Fruit fly (Drosophila melanogaster) whole organism, embryonic: ENCODE data around the gene AANATL7.

Experiments
- Aef1 ChIP-seq: fragments of 200-800 bp; sonication (Bioruptor generic); IDR thresholded peaks from 3 replicates; pipeline ENCODE4 v1.3.6; 2022; ENCODE audit warnings: missing biosample characterization, missing genetic modification characterization
- CG10274 ChIP-seq: fragments of 200-800 bp; sonication (Bioruptor generic); optimal IDR thresholded peaks from 3 replicates; lab custom pipeline; 2017; ENCODE audit warnings: missing biosample characterization, mild to moderate bottlenecking, missing genetic modification characterization
- CG10462 ChIP-seq: fragments of 200-800 bp; sonication (Bioruptor generic); optimal IDR thresholded peaks from 2 replicates; lab custom pipeline; 2016; ENCODE audit warnings: missing biosample characterization, missing genetic modification characterization
- CG10654 ChIP-seq: fragments of 200-800 bp; sonication (Bioruptor generic); optimal IDR thresholded peaks from 2 replicates; lab custom pipeline; 2016; ENCODE audit warnings: missing biosample characterization, missing genetic modification characterization
- CG10959 ChIP-seq: fragments of 200-800 bp; sonication (Bioruptor generic); IDR thresholded peaks from 2 replicates; pipeline ENCODE4 v1.3.6; 2022; ENCODE audit warnings: missing biosample characterization, missing genetic modification characterization
- CG11456 ChIP-seq: fragments of 200-800 bp; sonication (Bioruptor generic); IDR thresholded peaks from 3 replicates; pipeline ENCODE4 v1.3.6; 2022; ENCODE audit warnings: missing biosample characterization, missing genetic modification characterization
- CG11695 ChIP-seq: fragments of 200-800 bp; sonication (Bioruptor generic); IDR thresholded peaks from 3 replicates; pipeline ENCODE4 v1.3.6; 2022; ENCODE audit warnings: missing biosample characterization, missing genetic modification characterization
- CG12391 ChIP-seq: fragments of 200-800 bp; sonication (Bioruptor generic); optimal IDR thresholded peaks from 3 replicates; lab custom pipeline; 2018; ENCODE audit warnings: missing biosample characterization, mild to moderate bottlenecking, missing genetic modification characterization, moderate library complexity
- CG14667 ChIP-seq: fragments of 200-800 bp; sonication (Bioruptor generic); IDR thresholded peaks from 2 replicates; pipeline ENCODE4 v1.3.6; 2022; ENCODE audit warnings: missing biosample characterization, missing genetic modification characterization
- CG14860 ChIP-seq: fragments of 200-800 bp; sonication (Bioruptor generic); IDR thresholded peaks from 3 replicates; pipeline ENCODE4 v1.3.6; 2022; ENCODE audit warnings: missing biosample characterization, missing genetic modification characterization; ENCODE audit not compliant: partially characterized antibody
- CG14965 ChIP-seq: fragments of 200-800 bp; sonication (Bioruptor generic); optimal IDR thresholded peaks from 2 replicates; lab custom pipeline; 2016; ENCODE audit warnings: missing biosample characterization, missing genetic modification characterization, borderline replicate concordance
- CG15073 ChIP-seq: fragments of 200-800 bp; sonication (Bioruptor generic); optimal IDR thresholded peaks from 2 replicates; lab custom pipeline; 2016; ENCODE audit warnings: missing biosample characterization, missing genetic modification characterization
- CG1647 ChIP-seq: fragments of 200-800 bp; sonication (Bioruptor generic); optimal IDR thresholded peaks from 3 replicates; lab custom pipeline; 2016; ENCODE audit warnings: missing biosample characterization, missing genetic modification characterization
- CG17186 ChIP-seq: fragments of 200-800 bp; sonication (Bioruptor generic); optimal IDR thresholded peaks from 3 replicates; lab custom pipeline; 2017; ENCODE audit warnings: missing biosample characterization, missing genetic modification reagents, missing genetic modification characterization
- CG17612 ChIP-seq: fragments of 200-800 bp; sonication (Bioruptor generic); IDR thresholded peaks from 2 replicates; pipeline ENCODE4 v1.3.6; 2022; ENCODE audit warnings: missing biosample characterization, missing genetic modification characterization
- CG18764 ChIP-seq: fragments of 200-800 bp; sonication (Bioruptor generic); optimal IDR thresholded peaks from 3 replicates; lab custom pipeline; 2016; ENCODE audit warnings: missing biosample characterization, missing genetic modification characterization
- CG31224 ChIP-seq: fragments of 200-800 bp; sonication (Bioruptor generic); IDR thresholded peaks from 2 replicates; pipeline ENCODE4 v1.3.6; 2022; ENCODE audit warnings: missing biosample characterization, missing genetic modification characterization
- CG33213 ChIP-seq: fragments of 200-800 bp; sonication (Bioruptor generic); optimal IDR thresholded peaks from 3 replicates; lab custom pipeline; 2016; ENCODE audit warnings: missing biosample characterization, missing genetic modification characterization
- CG3838 ChIP-seq: fragments of 200-800 bp; sonication (Bioruptor generic); optimal IDR thresholded peaks from 3 replicates; lab custom pipeline; 2016; ENCODE audit warnings: missing biosample characterization, missing genetic modification characterization
- CG7357 ChIP-seq: fragments of 200-800 bp; sonication (Bioruptor generic); IDR thresholded peaks from 3 replicates; pipeline ENCODE4 v1.3.6; 2022; ENCODE audit warnings: missing biosample characterization, missing genetic modification characterization
- CG7839 ChIP-seq: fragments of 200-800 bp; sonication (Bioruptor generic); optimal IDR thresholded peaks from 3 replicates; lab custom pipeline; 2018; ENCODE audit warnings: missing biosample characterization, mild to moderate bottlenecking, missing genetic modification characterization, moderate library complexity
- Chrac-16 ChIP-seq: fragments of 200-800 bp; sonication (Bioruptor generic); optimal IDR thresholded peaks from 3 replicates; lab custom pipeline; 2016; ENCODE audit warnings: missing biosample characterization, missing genetic modification characterization
- Deaf1 ChIP-seq: fragments of 200-800 bp; optimal IDR thresholded peaks from 3 replicates; lab custom pipeline; 2019; ENCODE audit warnings: missing biosample characterization, mild to moderate bottlenecking, missing genetic modification characterization, moderate library complexity
- E2f2 ChIP-seq: fragments of 200-800 bp; sonication (Bioruptor generic); IDR thresholded peaks from 2 replicates; pipeline ENCODE4 v1.3.6; 2022; ENCODE audit warnings: missing biosample characterization, missing genetic modification characterization
- Ets65A ChIP-seq: fragments of 200-800 bp; sonication (Bioruptor generic); peaks from one replicate; lab custom pipeline; 2016; ENCODE audit warnings: missing biosample characterization, missing genetic modification characterization
- Fer3 ChIP-seq: fragments of 200-800 bp; sonication (Bioruptor generic); optimal IDR thresholded peaks from 2 replicates; lab custom pipeline; 2018; ENCODE audit warnings: missing biosample characterization, mild to moderate bottlenecking, missing genetic modification characterization, moderate library complexity
- NK7.1 ChIP-seq: fragments of 200-800 bp; sonication (Bioruptor generic); optimal IDR thresholded peaks from 3 replicates; lab custom pipeline; 2016; ENCODE audit warnings: missing biosample characterization, missing genetic modification characterization
- Optix ChIP-seq: fragments of 200-800 bp; sonication (Bioruptor generic); IDR thresholded peaks from 3 replicates; pipeline ENCODE4 v1.3.6; 2022; ENCODE audit warnings: missing biosample characterization, missing genetic modification characterization
- Six4 ChIP-seq: fragments of 200-800 bp; sonication (Bioruptor generic); optimal IDR thresholded peaks from 2 replicates; lab custom pipeline; 2016; ENCODE audit warnings: missing biosample characterization, missing genetic modification characterization
- Sox100B ChIP-seq: fragments of 200-800 bp; sonication (Bioruptor generic); optimal IDR thresholded peaks from 3 replicates; lab custom pipeline; 2018; ENCODE audit warnings: missing biosample characterization, mild to moderate bottlenecking, missing genetic modification characterization
- Sox102F ChIP-seq: fragments of 200-800 bp; sonication (Bioruptor generic); optimal IDR thresholded peaks from 2 replicates; lab custom pipeline; 2018; ENCODE audit warnings: missing biosample characterization, mild to moderate bottlenecking, missing genetic modification characterization, moderate library complexity
- YL-1 ChIP-seq: fragments of 200-800 bp; sonication (Bioruptor generic); optimal IDR thresholded peaks from 3 replicates; lab custom pipeline; 2017; ENCODE audit warnings: missing biosample characterization, mild to moderate bottlenecking, missing genetic modification characterization
- bsh ChIP-seq, 2 experiments: fragments of 200-800 bp; sonication (Bioruptor generic); optimal IDR thresholded peaks; 2 replicates each; lab custom pipeline; 2017 to 2018; ENCODE audit warnings: mild to moderate bottlenecking in 2 of 2, missing biosample characterization in 2 of 2, missing genetic modification characterization in 2 of 2, moderate library complexity in 1 of 2
- btn ChIP-seq: fragments of 200-800 bp; sonication (Bioruptor generic); optimal IDR thresholded peaks from 2 replicates; lab custom pipeline; 2016; ENCODE audit warnings: missing biosample characterization, missing genetic modification characterization
- caup ChIP-seq: fragments of 200-800 bp; sonication (Bioruptor generic); optimal IDR thresholded peaks from 3 replicates; lab custom pipeline; 2017; ENCODE audit warnings: missing biosample characterization, mild to moderate bottlenecking, missing genetic modification characterization, moderate library complexity; ENCODE audit not compliant: severe bottlenecking
- danr ChIP-seq: fragments of 200-800 bp; sonication (Bioruptor generic); IDR thresholded peaks from 2 replicates; pipeline ENCODE4 v1.3.6; 2022; ENCODE audit warnings: missing biosample characterization, missing genetic modification characterization
- dpn ChIP-seq, 2 experiments: fragments of 200-800 bp; sonication (Bioruptor generic); optimal IDR thresholded peaks; 3 replicates each; lab custom pipeline; 2016; ENCODE audit warnings: missing biosample characterization in 2 of 2, missing genetic modification characterization in 2 of 2
- ems ChIP-seq: fragments of 200-800 bp; sonication (Bioruptor generic); optimal IDR thresholded peaks from 3 replicates; lab custom pipeline; 2016; ENCODE audit warnings: missing biosample characterization, missing genetic modification characterization
- en ChIP-seq: fragments of 200-800 bp; sonication (Bioruptor generic); optimal IDR thresholded peaks from 2 replicates; lab custom pipeline; 2016; ENCODE audit warnings: missing biosample characterization, missing genetic modification characterization
- fd96Cb ChIP-seq: fragments of 200-800 bp; sonication (Bioruptor generic); optimal IDR thresholded peaks from 2 replicates; lab custom pipeline; 2018; ENCODE audit warnings: missing biosample characterization, mild to moderate bottlenecking, missing genetic modification characterization, moderate library complexity
- grau ChIP-seq: fragments of 200-800 bp; optimal IDR thresholded peaks from 3 replicates; lab custom pipeline; 2019; ENCODE audit warnings: missing biosample characterization, mild to moderate bottlenecking, missing genetic modification characterization, moderate library complexity
- her ChIP-seq: fragments of 200-800 bp; sonication (Bioruptor generic); optimal IDR thresholded peaks from 2 replicates; lab custom pipeline; 2016; ENCODE audit warnings: missing biosample characterization, missing genetic modification characterization
- kni ChIP-seq: fragments of 200-800 bp; sonication (Bioruptor generic); optimal IDR thresholded peaks from 3 replicates; lab custom pipeline; 2017; ENCODE audit warnings: mild to moderate bottlenecking, missing biosample characterization, missing genetic modification reagents, missing genetic modification characterization
- pum ChIP-seq: fragments of 200-800 bp; sonication (Bioruptor generic); optimal IDR thresholded peaks from 2 replicates; lab custom pipeline; 2016; ENCODE audit warnings: missing biosample characterization, missing genetic modification characterization
- sens ChIP-seq: fragments of 200-800 bp; sonication (Bioruptor generic); peaks from one replicate; lab custom pipeline; 2016; ENCODE audit warnings: missing biosample characterization, missing genetic modification characterization
- sim ChIP-seq: fragments of 200-800 bp; sonication (Bioruptor generic); IDR thresholded peaks from 2 replicates; pipeline ENCODE4 v1.3.6; 2022; ENCODE audit warnings: missing biosample characterization, missing genetic modification characterization
- slou ChIP-seq: fragments of 200-800 bp; sonication (Bioruptor generic); optimal IDR thresholded peaks from 3 replicates; lab custom pipeline; 2016; ENCODE audit warnings: missing biosample characterization, missing genetic modification characterization
- tio ChIP-seq: fragments of 200-800 bp; sonication (Bioruptor generic); optimal IDR thresholded peaks from 2 replicates; lab custom pipeline; 2017; ENCODE audit warnings: missing biosample characterization, missing genetic modification characterization, inconsistent platforms
- ttk ChIP-seq: fragments of 200-800 bp; sonication (Bioruptor generic); IDR thresholded peaks from 2 replicates; pipeline ENCODE4 v2.1.2; 2022; ENCODE audit warnings: missing biosample characterization, missing genetic modification characterization
- unpg ChIP-seq: fragments of 200-800 bp; sonication (Bioruptor generic); optimal IDR thresholded peaks from 3 replicates; lab custom pipeline; 2018; ENCODE audit warnings: missing biosample characterization, mild to moderate bottlenecking, missing genetic modification characterization, moderate library complexity
- wdn ChIP-seq: fragments of 200-800 bp; sonication (Bioruptor generic); IDR thresholded peaks from 2 replicates; pipeline ENCODE4 v1.3.6; 2022; ENCODE audit warnings: missing biosample characterization, missing genetic modification characterization

AANATL7 gene

dm6 chrX:2589446-2590038 lies 8.8 kb downstream of the AANATL7 start (continued):
- peak; percentile 84 for TF ChIP-seq sim (GFP tag; lab: Robert Waterston, UW)
- TF ChIP-seq wdn, result peak; percentile 94
- TF ChIP-seq CG31224 (GFP tag; lab: Robert Waterston, UW), result peak; percentile 92
- TF ChIP-seq Sox102F, result peak; percentile 92
- TF ChIP-seq CG10462 (GFP tag; lab: Kevin White, UChicago), result peak; percentile 60
- TF ChIP-seq danr (GFP tag; lab: Robert Waterston, UW), result peak; percentile 79
- TF ChIP-seq fd96Cb (tag; lab: Kevin White, UChicago), result peak; percentile 82
- peak; percentile 97 for TF ChIP-seq CG11456 (GFP tag; lab: Robert Waterston, UW)
- peak; percentile 81 for TF ChIP-seq NK7.1
- TF ChIP-seq CG7839 (tag; lab: Kevin White, UChicago), result peak; percentile 94
- peak; percentile 81 for TF ChIP-seq CG10274 (GFP tag; lab: Kevin White, UChicago)
- peak; percentile 49 for TF ChIP-seq YL-1 (GFP tag; lab: Kevin White, UChicago)
- peak; percentile 91 for TF ChIP-seq ttk
- TF ChIP-seq CG11695 (GFP tag; lab: Robert Waterston, UW), result peak; percentile 90
- peak; percentile 76 for TF ChIP-seq Six4 (GFP tag; lab: Kevin White, UChicago)
- TF ChIP-seq slou, result peak; percentile 93
- peak; percentile 91 for TF ChIP-seq Chrac-16 (GFP tag; lab: Kevin White, UChicago)
- peak; percentile 90 for TF ChIP-seq CG14667 (GFP tag; lab: Robert Waterston, UW)
- peak; percentile 65 for TF ChIP-seq CG14965 (GFP tag; lab: Kevin White, UChicago)
- peak; percentile 96 for TF ChIP-seq sens (GFP tag; lab: Kevin White, UChicago)
- TF ChIP-seq unpg (GFP tag; lab: Kevin White, UChicago), result peak; percentile 89
- TF ChIP-seq CG10654, result peak; percentile 87
- peak; percentile 93 for TF ChIP-seq Fer3 (tag; lab: Kevin White, UChicago)
- TF ChIP-seq Sox100B (GFP tag; lab: Kevin White, UChicago), result peak; percentile 64
- peak; percentile 93 for TF ChIP-seq Aef1 (GFP tag; lab: Robert Waterston, UW)
- peak; percentile 93 for TF ChIP-seq CG1647
- TF ChIP-seq tio (GFP tag; lab: Kevin White, UChicago), result peak; percentile 90
- peak; percentile 57 for TF ChIP-seq Deaf1 (tag; lab: Kevin White, UChicago)
- TF ChIP-seq CG18764, result peak; percentile 78
- peak; percentile 86 for TF ChIP-seq CG7357
- TF ChIP-seq CG17612 (GFP tag; lab: Robert Waterston, UW), result peak; percentile 91
- peak; percentile 91 for TF ChIP-seq ems (GFP tag; lab: Kevin White, UChicago)
- TF ChIP-seq CG15073 (GFP tag; lab: Kevin White, UChicago), result peak; percentile 49
- TF ChIP-seq btn, result peak; percentile 74
- peak; percentile 47; the same call in 1 of the 2 replicates for TF ChIP-seq CG10959
- TF ChIP-seq CG14860, result no peak
- TF ChIP-seq CG33213, result peak; percentile 81
- peak; percentile 51 to 83 for TF ChIP-seq bsh (GFP tag; optimal IDR thresholded peaks at IDR 0.05; lab: Kevin White, UChicago)
- TF ChIP-seq CG12391 (tag; lab: Kevin White, UChicago), result peak; percentile 88
- TF ChIP-seq en (GFP tag; lab: Kevin White, UChicago), result peak; percentile 74
- peak; percentile 67 for TF ChIP-seq kni (GFP tag; lab: Kevin White, UChicago)
- peak; percentile 93 for TF ChIP-seq pum
- TF ChIP-seq dpn (GFP tag; optimal IDR thresholded peaks at IDR 0.05; lab: Kevin White, UChicago), result peak; percentile 94 to 95
- TF ChIP-seq Optix (GFP tag; lab: Robert Waterston, UW), result peak; percentile 91
- peak; percentile 99 for TF ChIP-seq Ets65A (GFP tag; lab: Kevin White, UChicago)
- peak; percentile 93 for TF ChIP-seq caup (GFP tag; lab: Kevin White, UChicago)
- TF ChIP-seq E2f2 (GFP tag; lab: Robert Waterston, UW), result peak; percentile 67
- TF ChIP-seq CG17186, result peak; percentile 50
- peak; percentile 21 for TF ChIP-seq CG3838 (GFP tag; lab: Kevin White, UChicago)
- peak; percentile 90 for TF ChIP-seq grau
- TF ChIP-seq her (GFP tag; lab: Kevin White, UChicago), result peak; percentile 93
